Fruit fly (Drosophila melanogaster) whole organism, pupa: ENCODE results near the gene sing.

ENCODE experiments used
- CG10348 ChIP-seq: fragments of 200-800 bp; sonication (Bioruptor generic); IDR thresholded peaks from 2 replicates; pipeline ENCODE4 v1.3.6; 2022; ENCODE audit warnings: missing biosample characterization, missing genetic modification characterization
- CG12605 ChIP-seq: fragments of 200-800 bp; sonication (Bioruptor generic); IDR thresholded peaks from 2 replicates; pipeline ENCODE4 v1.3.6; 2022; ENCODE audit warnings: missing biosample characterization, missing genetic modification characterization
- CG13204 ChIP-seq: fragments of 200-800 bp; sonication (Bioruptor generic); optimal IDR thresholded peaks from 2 replicates; lab custom pipeline; 2018; ENCODE audit warnings: missing biosample characterization, mild to moderate bottlenecking, missing genetic modification characterization, moderate library complexity
- CG14655 ChIP-seq: fragments of 200-800 bp; sonication (Bioruptor generic); optimal IDR thresholded peaks from 3 replicates; lab custom pipeline; 2017; ENCODE audit warnings: mild to moderate bottlenecking, missing biosample characterization, missing genetic modification reagents, missing genetic modification characterization
- CG15710 ChIP-seq: fragments of 200-800 bp; sonication (Bioruptor generic); optimal IDR thresholded peaks from 2 replicates; lab custom pipeline; 2018; ENCODE audit warnings: missing biosample characterization, mild to moderate bottlenecking, missing genetic modification characterization, moderate library complexity
- CG17806 ChIP-seq: fragments of 200-800 bp; sonication (Bioruptor generic); optimal IDR thresholded peaks from 2 replicates; lab custom pipeline; 2018; ENCODE audit warnings: missing biosample characterization, mild to moderate bottlenecking, missing genetic modification characterization, moderate library complexity
- CG32121 ChIP-seq: fragments of 200-800 bp; sonication (Bioruptor generic); IDR thresholded peaks from 2 replicates; pipeline ENCODE4 v1.3.6; 2022; ENCODE audit warnings: missing biosample characterization, missing genetic modification characterization
- CG34367 ChIP-seq: fragments of 200-800 bp; sonication (Bioruptor generic); optimal IDR thresholded peaks from 2 replicates; lab custom pipeline; 2018; ENCODE audit warnings: missing biosample characterization, mild to moderate bottlenecking, missing genetic modification characterization
- CG4496 ChIP-seq: fragments of 200-800 bp; sonication (Bioruptor generic); IDR thresholded peaks from 3 replicates; pipeline ENCODE4 v1.3.6; 2022; ENCODE audit warnings: missing biosample characterization, missing genetic modification characterization
- CG8159 ChIP-seq: fragments of 200-800 bp; sonication (Bioruptor generic); optimal IDR thresholded peaks from 3 replicates; lab custom pipeline; 2018; ENCODE audit warnings: missing biosample characterization, mild to moderate bottlenecking, missing genetic modification characterization, moderate library complexity
- CG8301 ChIP-seq: fragments of 200-800 bp; sonication (Bioruptor generic); optimal IDR thresholded peaks from 2 replicates; lab custom pipeline; 2018; ENCODE audit warnings: missing biosample characterization, mild to moderate bottlenecking, missing genetic modification characterization
- CG9948 ChIP-seq: fragments of 200-800 bp; sonication (Bioruptor generic); optimal IDR thresholded peaks from 2 replicates; lab custom pipeline; 2018; ENCODE audit warnings: missing biosample characterization, mild to moderate bottlenecking, missing genetic modification characterization, moderate library complexity
- D1 ChIP-seq: fragments of 200-800 bp; sonication (Bioruptor generic); optimal IDR thresholded peaks from 2 replicates; lab custom pipeline; 2018; ENCODE audit warnings: missing biosample characterization, mild to moderate bottlenecking, missing genetic modification characterization, moderate library complexity
- EcR ChIP-seq: fragments of 200-800 bp; sonication (Bioruptor generic); optimal IDR thresholded peaks from 3 replicates; lab custom pipeline; 2019; ENCODE audit warnings: missing biosample characterization, missing genetic modification characterization, mild to moderate bottlenecking, moderate library complexity, missing genetic modification reagents
- Ets98B ChIP-seq: fragments of 200-800 bp; sonication (Bioruptor generic); IDR thresholded peaks from 2 replicates; pipeline ENCODE4 v1.3.6; 2022; ENCODE audit warnings: missing biosample characterization, missing genetic modification characterization
- Pif1A ChIP-seq: fragments of 200-800 bp; sonication (Bioruptor generic); optimal IDR thresholded peaks from 3 replicates; lab custom pipeline; 2016; ENCODE audit warnings: missing biosample characterization, missing genetic modification characterization
- Pif1B ChIP-seq: fragments of 200-800 bp; sonication (Bioruptor generic); optimal IDR thresholded peaks from 3 replicates; lab custom pipeline; 2016; ENCODE audit warnings: missing biosample characterization, missing genetic modification characterization
- Snoo ChIP-seq: fragments of 200-800 bp; sonication (Bioruptor generic); optimal IDR thresholded peaks from 3 replicates; lab custom pipeline; 2017; ENCODE audit warnings: missing biosample characterization, mild to moderate bottlenecking, missing genetic modification characterization, inconsistent platforms
- fd96Ca ChIP-seq: fragments of 200-800 bp; sonication (Bioruptor generic); IDR thresholded peaks from 3 replicates; pipeline ENCODE4 v1.3.6; 2022; ENCODE audit warnings: missing biosample characterization, missing genetic modification characterization
- gl ChIP-seq: fragments of 200-800 bp; sonication (Bioruptor generic); optimal IDR thresholded peaks from 2 replicates; lab custom pipeline; 2018; ENCODE audit warnings: missing biosample characterization, mild to moderate bottlenecking, missing genetic modification characterization
- rn ChIP-seq: fragments of 200-800 bp; sonication (Bioruptor generic); IDR thresholded peaks from 2 replicates; pipeline ENCODE4 v1.3.6; 2022; ENCODE audit warnings: missing biosample characterization, missing genetic modification characterization

The sing gene

DNA sequence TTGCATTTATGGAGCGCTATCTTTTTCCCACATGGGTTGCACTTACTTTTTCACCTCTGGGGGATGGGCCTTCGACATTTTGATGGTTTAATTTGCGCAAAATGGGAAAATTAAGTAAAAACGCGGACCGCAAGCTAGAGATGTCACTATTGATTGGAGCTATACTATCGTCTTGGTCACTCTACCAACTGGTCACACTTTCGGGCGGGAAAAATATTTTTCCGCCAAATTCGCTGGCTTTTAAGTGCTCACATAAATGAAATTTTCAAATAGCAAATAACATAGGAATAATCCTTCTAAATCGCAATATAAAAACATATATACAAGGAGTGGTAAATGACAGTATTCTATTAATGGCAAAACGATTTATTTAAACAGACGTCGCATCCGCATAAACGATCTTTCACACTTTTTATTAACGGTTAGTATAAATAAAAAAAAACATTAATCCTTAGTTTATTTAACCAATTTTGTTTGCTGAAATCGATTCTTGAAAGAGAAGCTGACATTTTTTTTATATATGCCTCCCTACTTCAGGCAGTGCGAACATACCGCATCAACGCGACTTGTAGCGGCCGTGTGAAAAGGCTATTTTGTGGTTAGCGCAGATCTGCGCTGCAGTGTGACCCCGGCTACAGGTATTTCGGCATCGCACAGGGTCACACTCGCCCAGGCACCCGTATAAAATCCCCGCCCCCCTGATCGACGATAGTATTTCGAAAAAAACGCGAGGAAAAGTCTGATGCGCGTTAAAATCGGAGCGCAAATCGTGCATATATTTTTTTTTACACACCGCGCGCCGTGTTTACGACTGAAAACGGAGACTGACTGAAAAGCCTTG lies 38.6 kb upstream of the sing start, which contains the start of the genes SNRPG and mthl1:
Gene SNRPG (minus strand): TSS at position 160 of the 841 bp plus-strand sequence.
Gene mthl1 (plus strand): TSS at position 709 of the 841 bp plus-strand sequence.
- TF ChIP-seq CG32121 (peak; percentile 90), CG9948 (tag; lab: Kevin White, UChicago) (peak; percentile 71), CG34367 (peak; percentile 71), Pif1A (GFP tag; lab: Kevin White, UChicago) (peak; percentile 72), CG4496 (peak; percentile 98), Pif1B (peak; percentile 38), CG13204 (GFP tag; lab: Kevin White, UChicago) (no peak), CG8301 (tag; lab: Kevin White, UChicago) (peak; percentile 72), rn (peak; percentile 88), CG14655 (GFP tag; lab: Kevin White, UChicago) (peak; percentile 83), Snoo (tag; lab: Kevin White, UChicago) (no peak), CG10348 (GFP tag; lab: Robert Waterston, UW) (peak; percentile 74), EcR (GFP tag; lab: Kevin White, UChicago) (peak; percentile 18), gl (tag; lab: Kevin White, UChicago) (no peak), fd96Ca (GFP tag; lab: Robert Waterston, UW) (peak; percentile 91), CG8159 (tag; lab: Kevin White, UChicago) (peak; percentile 71), CG15710 (tag; lab: Kevin White, UChicago) (peak; percentile 79), CG17806 (tag; lab: Kevin White, UChicago) (peak; percentile 79), D1 (no peak), CG12605 (GFP tag; lab: Robert Waterston, UW) (peak; percentile 83), Ets98B (GFP tag; lab: Robert Waterston, UW) (peak; percentile 92)
- TF ChIP-seq, all 21 proteins: peak for 17

DNA sequence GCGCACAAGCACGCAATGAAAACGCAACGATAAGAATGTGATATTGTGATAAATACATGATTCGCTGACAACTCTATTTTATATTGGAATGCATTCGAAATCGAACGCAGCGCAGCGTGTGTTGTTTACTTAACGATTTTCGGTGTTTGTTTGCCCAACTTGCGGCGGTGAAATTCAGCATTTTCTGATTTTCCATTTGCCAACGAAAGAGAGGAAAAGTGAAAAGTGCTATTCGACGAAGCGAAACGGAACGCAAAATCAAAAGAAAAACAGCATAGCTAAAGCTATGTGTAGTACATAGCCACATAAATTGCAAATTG lies 38.0 kb upstream of the sing start:
- TF ChIP-seq gl (tag; lab: Kevin White, UChicago) (no peak), fd96Ca (GFP tag; lab: Robert Waterston, UW) (no peak)

dm6 chrX:16643363-16643946 lies 35.6 kb upstream of the sing start:
- TF ChIP-seq EcR (GFP tag; lab: Kevin White, UChicago) (peak; percentile 80), CG13204 (GFP tag; lab: Kevin White, UChicago) (peak; percentile 22), Pif1A (GFP tag; lab: Kevin White, UChicago) (no peak)

dm6 chrX:16644535-16645131 lies 34.5 kb upstream of the sing start:
- TF ChIP-seq fd96Ca (GFP tag; lab: Robert Waterston, UW) (no peak), CG17806 (tag; lab: Kevin White, UChicago) (no peak), CG32121 (no peak), CG15710 (tag; lab: Kevin White, UChicago) (no peak), Snoo (tag; lab: Kevin White, UChicago) (no peak), Ets98B (GFP tag; lab: Robert Waterston, UW) (no peak), CG12605 (GFP tag; lab: Robert Waterston, UW) (no peak), D1 (no peak), CG14655 (GFP tag; lab: Kevin White, UChicago) (no peak), CG4496 (no peak), CG8301 (tag; lab: Kevin White, UChicago) (no peak), CG13204 (GFP tag; lab: Kevin White, UChicago) (no peak), CG8159 (tag; lab: Kevin White, UChicago) (no peak), rn (no peak), EcR (GFP tag; lab: Kevin White, UChicago) (no peak), CG9948 (tag; lab: Kevin White, UChicago) (no peak), CG10348 (GFP tag; lab: Robert Waterston, UW) (no peak), gl (tag; lab: Kevin White, UChicago) (no peak), Pif1A (GFP tag; lab: Kevin White, UChicago) (no peak)
- TF ChIP-seq, all 21 proteins: peak for 0

- no peak for TF ChIP-seq CG15710 (tag; lab: Kevin White, UChicago)
- no peak for TF ChIP-seq Snoo (tag; lab: Kevin White, UChicago)
- TF ChIP-seq CG4496 = no peak
- no peak for TF ChIP-seq CG10348 (GFP tag; lab: Robert Waterston, UW)
- TF ChIP-seq Pif1B = no peak
- no peak for TF ChIP-seq CG14655 (GFP tag; lab: Kevin White, UChicago)
- no peak for TF ChIP-seq fd96Ca (GFP tag; lab: Robert Waterston, UW)
- no peak for TF ChIP-seq rn
- no peak for TF ChIP-seq EcR (GFP tag; lab: Kevin White, UChicago)
- TF ChIP-seq CG32121 = no peak
- no peak for TF ChIP-seq CG17806 (tag; lab: Kevin White, UChicago)
These were observed 33.6 kb upstream of the sing start for dm6 chrX:16645472-16645871.
